Worm (Caenorhabditis elegans) whole organism, late embryonic: ENCODE data around the gene srx-82.

Experiments used
- ceh-18 ChIP-seq: sonication (generic microtip); optimal IDR thresholded peaks from 2 replicates; lab custom pipeline; 2016; ENCODE audit warnings: missing genetic modification characterization, missing compliant biosample characterization
- dve-1 ChIP-seq: sonication (generic microtip); optimal IDR thresholded peaks from 2 replicates; lab custom pipeline; 2017; ENCODE audit warnings: antibody characterized with exemption, mild to moderate bottlenecking, missing genetic modification characterization, missing compliant biosample characterization
- fkh-10 ChIP-seq: fragments of 150-350 bp; optimal IDR thresholded peaks from 2 replicates; lab custom pipeline; 2014; ENCODE audit warnings: missing biosample characterization, missing genetic modification reagents, missing genetic modification characterization
- nfya-1 ChIP-seq: sonication (generic microtip); optimal IDR thresholded peaks from 2 replicates; lab custom pipeline; 2017; ENCODE audit warnings: missing genetic modification characterization, mild to moderate bottlenecking, missing compliant biosample characterization, antibody characterized with exemption, moderate library complexity
- zip-5 ChIP-seq: sonication (generic microtip); optimal IDR thresholded peaks from 2 replicates; lab custom pipeline; 2016; ENCODE audit warnings: missing genetic modification characterization, missing compliant biosample characterization

DNA sequence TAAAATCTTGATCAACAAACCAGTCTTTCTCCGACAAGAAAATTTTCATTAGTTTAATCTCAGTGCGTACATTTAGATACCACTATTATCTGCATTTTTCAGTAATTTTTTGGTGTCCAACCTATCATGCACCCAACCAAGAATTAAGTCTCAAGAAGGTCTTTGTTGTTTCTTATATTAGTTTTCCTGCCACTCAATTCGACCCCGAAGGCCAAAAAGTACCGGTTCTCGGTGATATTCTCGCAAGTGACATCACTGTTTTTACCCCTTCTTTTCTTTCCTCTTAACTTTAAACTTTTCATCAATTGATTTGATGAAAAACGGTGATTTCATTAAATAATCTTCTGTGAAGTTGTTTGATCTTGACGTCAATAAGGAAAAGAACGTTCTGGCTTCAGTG lies 46.0 kb upstream of the srx-82 start, which contains the start of gene F38B7.2:
- TF ChIP-seq dve-1 (tag; lab: Kevin White, UChicago) (no peak), zip-5 (tag; lab: Kevin White, UChicago) (no peak), fkh-10 (GFP tag; lab: Kevin White, UChicago) (no peak), nfya-1 (tag; lab: Kevin White, UChicago) (no peak), ceh-18 (tag; lab: Kevin White, UChicago) (no peak)
